Worm (Caenorhabditis elegans): ENCODE results near the gene C35D6.3.
"Not testable (repeated sequence)": the region's sequence is repeated elsewhere in the genome, so short reads cannot be mapped to it uniquely, and the experiment has no call there.

The C35D6.3 gene

DNA sequence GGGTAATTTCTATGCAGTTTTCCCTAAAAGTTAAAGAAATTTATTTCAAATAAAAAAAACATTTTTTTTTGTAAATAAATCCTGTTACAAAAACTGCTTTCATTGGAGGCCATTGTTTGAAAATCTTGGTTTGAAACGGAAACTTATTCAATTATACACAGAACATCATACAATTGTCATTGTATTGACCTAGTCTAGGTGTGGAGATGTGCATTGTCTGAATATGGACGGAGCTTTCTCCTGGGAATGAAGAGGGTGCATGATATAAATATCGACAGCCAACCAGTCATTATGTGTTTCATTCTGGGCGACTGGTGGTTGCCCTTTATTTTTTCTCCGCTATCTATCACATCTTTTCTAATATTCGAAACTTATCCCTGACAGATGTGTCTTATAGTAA, at the start of gene C35D6.3:
Gene C35D6.3, plus strand, starts transcription at position 301 of the 400 bp plus-strand sequence.
- no peak for TF ChIP-seq dmd-8 (GFP tag; IDR thresholded peaks at IDR 0.05)
- peak; percentile 31 for TF ChIP-seq aha-1 (tag)

DNA sequence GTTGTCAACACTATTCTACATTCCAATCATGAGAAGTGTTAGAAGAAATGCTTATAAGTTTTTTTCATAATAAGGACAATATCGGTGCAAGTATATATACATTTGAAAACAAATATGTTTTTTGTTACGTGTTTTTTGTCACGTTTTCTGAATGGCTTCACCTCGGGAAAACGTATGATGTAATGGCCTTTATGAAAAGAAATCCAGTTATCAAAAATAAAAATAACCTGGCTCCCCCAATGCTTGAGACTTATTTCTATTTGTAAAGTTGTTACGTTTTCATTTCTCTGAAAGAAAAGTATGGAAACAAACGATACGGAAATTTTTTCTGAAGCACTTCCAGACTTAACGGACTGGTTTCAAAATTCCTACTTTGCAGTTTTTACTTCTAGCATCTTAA, 47.8 kb upstream of the C35D6.3 start, which contains the start of gene srz-72:
Gene srz-72, plus strand, starts transcription at position 301 of the 400 bp plus-strand sequence.
- TF ChIP-seq hmg-1.1 (GFP tag; IDR thresholded peaks at IDR 0.05) = no peak

DNA sequence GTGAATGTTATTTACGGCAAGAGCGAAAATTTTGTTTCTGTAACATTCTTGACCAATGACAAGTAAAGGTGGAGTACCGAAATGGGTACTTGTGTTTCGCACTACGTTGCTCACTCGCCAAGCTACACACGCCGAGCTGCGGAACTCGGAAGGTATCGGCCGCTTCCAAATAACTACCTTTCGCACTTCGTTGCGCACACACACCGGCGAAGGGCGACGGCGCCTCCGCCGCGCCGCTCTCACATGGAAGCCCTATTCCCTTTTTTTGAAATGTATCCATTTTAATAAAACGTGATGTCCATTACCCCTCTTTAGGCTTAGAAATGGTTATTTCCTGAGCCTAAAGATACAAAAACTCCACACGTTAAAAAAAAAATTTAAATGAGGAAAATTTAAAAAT, 39.7 kb upstream of the C35D6.3 start:
- no peak for TF ChIP-seq daf-12 (tag; optimal IDR thresholded peaks at IDR 0.05)
- TF ChIP-seq dmd-9 (GFP tag; IDR thresholded peaks at IDR 0.05) = no peak
- no peak for TF ChIP-seq ZK337.2 (GFP tag; IDR thresholded peaks at IDR 0.05)
- TF ChIP-seq dmd-6 (GFP tag; IDR thresholded peaks at IDR 0.05) = no peak
- TF ChIP-seq egl-43 (GFP tag; IDR thresholded peaks at IDR 0.05) = 0 out of 2 replicates have a peak, but pooled peaks have one; percentile 47
- peak; percentile 83 for TF ChIP-seq snpc-1.2 (GFP tag; IDR thresholded peaks at IDR 0.05)
- no peak for TF ChIP-seq egl-27 (tag; optimal IDR thresholded peaks at IDR 0.05)

DNA sequence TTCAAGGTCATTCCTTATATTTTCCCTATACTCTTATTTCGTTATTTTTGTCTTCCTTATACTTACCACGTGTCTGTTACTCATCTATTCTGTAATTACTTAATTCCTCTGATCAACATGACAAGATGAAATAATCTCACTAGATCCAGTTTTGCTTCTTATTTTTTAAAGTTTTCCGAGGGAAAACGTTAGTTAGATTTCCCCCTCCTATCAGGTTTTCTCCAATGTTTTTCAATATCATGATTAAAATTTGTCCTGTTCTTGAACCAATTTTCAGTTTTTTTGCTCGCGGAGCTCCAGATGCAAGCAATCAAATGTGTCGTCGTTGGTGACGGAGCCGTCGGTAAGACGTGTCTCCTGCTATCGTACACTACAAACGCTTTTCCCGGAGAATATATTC, 38.7 kb upstream of the C35D6.3 start, which contains the start of gene rac-2:
Gene rac-2, plus strand, starts transcription at position 301 of the 400 bp plus-strand sequence.
- TF ChIP-seq hmg-1.1, dmd-9, Y48G9A.11 (GFP tag; IDR thresholded peaks at IDR 0.05): not testable (repeated sequence)

DNA sequence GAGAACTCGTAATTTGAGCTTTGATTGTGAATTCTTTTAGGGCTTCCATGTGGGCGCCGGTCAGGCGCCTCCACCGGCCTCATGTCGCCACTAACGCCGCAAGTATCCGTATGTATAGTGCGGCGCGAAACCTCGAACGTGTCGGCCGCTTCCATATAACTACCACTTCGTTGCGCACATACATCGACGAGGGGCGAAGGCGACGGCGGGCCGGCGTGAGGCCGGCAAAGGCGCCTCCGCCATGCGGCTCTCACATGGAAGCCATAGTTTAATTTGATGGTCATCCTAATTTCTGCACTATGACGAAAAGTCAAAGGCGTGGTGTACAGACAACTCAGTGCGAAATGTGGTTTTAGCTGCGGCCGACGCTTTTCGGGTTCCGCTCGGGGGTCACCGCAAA, 36.5 kb upstream of the C35D6.3 start:
- TF ChIP-seq pqm-1 (tag; optimal IDR thresholded peaks at IDR 0.05) (no peak), egl-43 (GFP tag; IDR thresholded peaks at IDR 0.05) (peak; percentile 60; the same call in 1 of the 2 replicates), madf-9 (GFP tag; conservative IDR thresholded peaks at IDR 0.05) (no peak), aly-2 (tag; optimal IDR thresholded peaks at IDR 0.05) (no peak), nhr-77 (tag; optimal IDR thresholded peaks at IDR 0.05) (no peak), hlh-11 (tag; optimal IDR thresholded peaks at IDR 0.05) (no peak), dmd-9 (GFP tag; IDR thresholded peaks at IDR 0.05) (0 out of 2 replicates have a peak, but pooled peaks have one; percentile 25), snpc-1.2 (GFP tag; IDR thresholded peaks at IDR 0.05) (peak; percentile 85), ceh-82 (tag; optimal IDR thresholded peaks at IDR 0.05) (no peak), zfp-3 (GFP tag; conservative IDR thresholded peaks at IDR 0.05) (no peak), D1046.2 (GFP tag; IDR thresholded peaks at IDR 0.05) (0 out of 2 replicates have a peak, but pooled peaks have one; percentile 36), zip-2 (tag; optimal IDR thresholded peaks at IDR 0.05) (no peak), mdl-1 (tag; optimal IDR thresholded peaks at IDR 0.05) (no peak), rbr-2 (tag; optimal IDR thresholded peaks at IDR 0.05) (no peak), unc-130 (GFP tag; optimal IDR thresholded peaks at IDR 0.05) (no peak), lin-29 (GFP tag; IDR thresholded peaks at IDR 0.05) (no peak), nhr-10 (tag; optimal IDR thresholded peaks at IDR 0.05) (no peak), set-16 (GFP tag; IDR thresholded peaks at IDR 0.05) (peak; percentile 75), Y5F2A.4 (GFP tag; optimal IDR thresholded peaks at IDR 0.05) (no peak)

DNA sequence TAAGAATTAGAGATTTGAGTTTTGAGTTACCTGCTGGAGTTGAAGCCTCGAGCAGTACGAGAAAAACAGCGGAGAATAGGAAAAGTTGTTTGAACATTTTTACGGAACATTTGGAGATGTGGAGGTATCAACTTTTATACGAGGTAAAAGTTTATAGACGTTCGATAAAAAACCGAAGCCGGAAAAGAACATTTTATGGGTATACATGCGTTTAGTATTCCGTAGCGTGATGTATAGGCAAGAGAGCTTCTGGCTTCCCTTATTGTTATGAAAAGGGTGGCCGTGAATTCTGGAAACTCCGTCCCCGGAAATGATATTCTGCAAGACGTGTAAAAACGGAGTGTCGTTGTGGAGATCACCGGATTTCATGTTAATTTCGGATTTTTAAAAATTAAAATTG, 26.2 kb upstream of the C35D6.3 start, which contains the start of gene K03D3.5:
Gene K03D3.5, minus strand, starts transcription at position 101 of the 400 bp plus-strand sequence.
- TF ChIP-seq daf-16 (GFP tag; optimal IDR thresholded peaks at IDR 0.05) = no peak
- no peak for TF ChIP-seq daf-16 (tag; optimal IDR thresholded peaks at IDR 0.05)
- no peak for TF ChIP-seq mdt-29 (GFP tag; IDR thresholded peaks at IDR 0.05)
- TF ChIP-seq daf-8 (GFP tag; IDR thresholded peaks at IDR 0.05) = no peak
- no peak for TF ChIP-seq unc-39 (tag; optimal IDR thresholded peaks at IDR 0.05)
- TF ChIP-seq hlh-11 (tag; optimal IDR thresholded peaks at IDR 0.05) = no peak
- no peak for TF ChIP-seq fkh-10 (GFP tag; optimal IDR thresholded peaks at IDR 0.05)

Measured in whole organism, L4 larva.